Worm (Caenorhabditis elegans) whole organism, late embryonic: ENCODE results near the gene W10G11.2.

Experiments
- F13H6.1 ChIP-seq: sonication (generic microtip); optimal IDR thresholded peaks from 2 replicates; lab custom pipeline; 2016; ENCODE audit warnings: missing genetic modification characterization, missing compliant biosample characterization
- ama-1 ChIP-seq: fragments of 150-350 bp; optimal IDR thresholded peaks from 2 replicates; lab custom pipeline; 2014
- ceh-14 ChIP-seq: sonication (generic microtip); optimal IDR thresholded peaks from 2 replicates; lab custom pipeline; 2016; ENCODE audit warnings: missing genotype, missing genetic modification characterization, missing compliant biosample characterization
- ceh-19 ChIP-seq: fragments of 200-800 bp; sonication (Bioruptor generic); optimal IDR thresholded peaks from 2 replicates; lab custom pipeline; 2018; ENCODE audit warnings: mild to moderate bottlenecking, missing genetic modification characterization, missing compliant biosample characterization
- ceh-31 ChIP-seq: sonication (generic microtip); optimal IDR thresholded peaks from 2 replicates; lab custom pipeline; 2016; ENCODE audit warnings: missing genetic modification characterization, missing compliant biosample characterization
- ceh-9 ChIP-seq: sonication (generic microtip); optimal IDR thresholded peaks from 2 replicates; lab custom pipeline; 2016; ENCODE audit warnings: mild to moderate bottlenecking, missing genetic modification characterization, inconsistent platforms, missing compliant biosample characterization
- gmeb-2 ChIP-seq: sonication (generic microtip); optimal IDR thresholded peaks from 2 replicates; lab custom pipeline; 2016; ENCODE audit warnings: missing genetic modification characterization, inconsistent platforms, missing compliant biosample characterization
- hlh-15 ChIP-seq: sonication (generic microtip); optimal IDR thresholded peaks from 2 replicates; lab custom pipeline; 2016; ENCODE audit warnings: missing genetic modification characterization, missing compliant biosample characterization
- nhr-11 ChIP-seq: fragments of 150-350 bp; optimal IDR thresholded peaks from 2 replicates; lab custom pipeline; 2014; ENCODE audit warnings: missing biosample characterization, missing genetic modification characterization
- odd-2 ChIP-seq: sonication (generic microtip); optimal IDR thresholded peaks from 2 replicates; lab custom pipeline; 2017; ENCODE audit warnings: antibody characterized with exemption, mild to moderate bottlenecking, missing genetic modification characterization, missing compliant biosample characterization
- pha-4 ChIP-seq: fragments of 150-350 bp; optimal IDR thresholded peaks from 2 replicates; lab custom pipeline; 2018; ENCODE audit warnings: missing biosample characterization, missing genetic modification reagents, missing genetic modification characterization
- pqm-1 ChIP-seq: sonication (generic microtip); optimal IDR thresholded peaks from 2 replicates; lab custom pipeline; 2016; ENCODE audit warnings: missing genetic modification characterization, missing compliant biosample characterization
- pros-1 ChIP-seq: fragments of 150-350 bp; optimal IDR thresholded peaks from 2 replicates; lab custom pipeline; 2014; ENCODE audit warnings: missing biosample characterization, missing genetic modification reagents, missing genetic modification characterization
- sox-4 ChIP-seq: sonication (generic microtip); optimal IDR thresholded peaks from 2 replicates; lab custom pipeline; 2017; ENCODE audit warnings: mild to moderate bottlenecking, missing genetic modification characterization, inconsistent platforms, missing compliant biosample characterization

- TF ChIP-seq gmeb-2 (tag; lab: Kevin White, UChicago) (no peak), odd-2 (tag; lab: Kevin White, UChicago) (no peak), ceh-19 (GFP tag; lab: Kevin White, UChicago) (no peak), nhr-11 (tag; lab: Kevin White, UChicago) (no peak), ceh-31 (tag; lab: Kevin White, UChicago) (no peak), pqm-1 (tag; lab: Kevin White, UChicago) (no peak), ama-1 (lab: Kevin White, UChicago) (no peak), sox-4 (no peak), pha-4 (tag; lab: Kevin White, UChicago) (no peak), F13H6.1 (tag; lab: Kevin White, UChicago) (no peak), hlh-15 (tag; lab: Kevin White, UChicago) (no peak), ceh-9 (tag; lab: Kevin White, UChicago) (no peak), ceh-14 (tag; lab: Kevin White, UChicago) (no peak), pros-1 (tag; lab: Kevin White, UChicago) (no peak)
These were observed 45.3 kb downstream of the W10G11.2 start for ce11 chrII:3516175-3516574.
